Worm (Caenorhabditis elegans) whole organism, L1 larva: ENCODE results near the gene nrde-4.

Experiments used
- C04F5.9 ChIP-seq: sonication (generic microtip); optimal IDR thresholded peaks from 2 replicates; lab custom pipeline; 2016; ENCODE audit warnings: missing genetic modification characterization, missing compliant biosample characterization
- alr-1 ChIP-seq: fragments of 200-800 bp; sonication (Bioruptor generic); optimal IDR thresholded peaks from 2 replicates; lab custom pipeline; 2018; ENCODE audit warnings: borderline replicate concordance, mild to moderate bottlenecking, missing genetic modification characterization, missing compliant biosample characterization
- aly-2 ChIP-seq: fragments of 150-350 bp; optimal IDR thresholded peaks from 2 replicates; lab custom pipeline; 2014; ENCODE audit warnings: missing biosample characterization, missing genetic modification characterization
- ceh-63 ChIP-seq: fragments of 200-800 bp; sonication (Bioruptor generic); optimal IDR thresholded peaks from 2 replicates; lab custom pipeline; 2018; ENCODE audit warnings: mild to moderate bottlenecking, missing genetic modification characterization, missing compliant biosample characterization
- ceh-82 ChIP-seq, 3 experiments: fragments of 150-350 bp in 1 of 3; sonication (generic microtip) in 2 of 3; optimal IDR thresholded peaks; 2 replicates each; lab custom pipeline; 2014 to 2017; ENCODE audit warnings: missing biosample characterization in 3 of 3, missing genetic modification characterization in 3 of 3
- ces-1 ChIP-seq: fragments of 150-350 bp; optimal IDR thresholded peaks from 2 replicates; lab custom pipeline; 2014; ENCODE audit warnings: missing biosample characterization, missing genetic modification reagents, missing genetic modification characterization
- dpl-1 ChIP-seq, 3 experiments: fragments of 150-350 bp in 2 of 3; sonication (generic microtip) in 1 of 3; optimal IDR thresholded peaks; 2 replicates each; lab custom pipeline; 2014 to 2017; ENCODE audit warnings: missing biosample characterization in 3 of 3, missing genetic modification characterization in 3 of 3, missing genetic modification reagents in 3 of 3
- dsc-1 ChIP-seq: sonication (generic microtip); optimal IDR thresholded peaks from 2 replicates; lab custom pipeline; 2016; ENCODE audit warnings: mild to moderate bottlenecking, missing genetic modification characterization, missing compliant biosample characterization
- efl-1 ChIP-seq, 4 experiments: fragments of 150-350 bp; optimal IDR thresholded peaks in 3 of 4; peaks in 1 of 4; 1 replicate in 1 of 4; 2 replicates in 3 of 4; lab custom pipeline; 2014; ENCODE audit warnings: missing biosample characterization in 2 of 4, missing genetic modification characterization in 2 of 4, missing genetic modification reagents in 2 of 4
- efl-3 ChIP-seq: fragments of 200-800 bp; sonication (Bioruptor generic); optimal IDR thresholded peaks from 2 replicates; lab custom pipeline; 2018; ENCODE audit warnings: mild to moderate bottlenecking, missing genetic modification characterization, missing compliant biosample characterization
- egl-13 ChIP-seq: sonication (generic microtip); optimal IDR thresholded peaks from 2 replicates; lab custom pipeline; 2016; ENCODE audit warnings: missing genotype, missing genetic modification reagents, missing genetic modification characterization, missing compliant biosample characterization
- elt-3 ChIP-seq, 6 experiments: fragments of 150-350 bp in 1 of 6; sonication (generic microtip); optimal IDR thresholded peaks; 2 replicates each; lab custom pipeline; 2017 to 2018; ENCODE audit warnings: missing biosample characterization in 6 of 6, missing genetic modification characterization in 6 of 6, inconsistent platforms in 1 of 6
- ets-5 ChIP-seq: fragments of 200-800 bp; sonication (Bioruptor generic); IDR thresholded peaks from 2 replicates; pipeline ENCODE4 v1.3.6; 2022; ENCODE audit warnings: missing genetic modification characterization, missing compliant biosample characterization
- fkh-4 ChIP-seq: sonication (generic microtip); optimal IDR thresholded peaks from 2 replicates; lab custom pipeline; 2016; ENCODE audit warnings: missing compliant biosample characterization, missing genetic modification characterization, borderline replicate concordance
- fos-1 ChIP-seq: fragments of 150-350 bp; optimal IDR thresholded peaks from 2 replicates; lab custom pipeline; 2014; ENCODE audit warnings: missing biosample characterization, missing genetic modification characterization
- grh-1 ChIP-seq: fragments of 200-800 bp; sonication (Bioruptor generic); IDR thresholded peaks from 2 replicates; pipeline ENCODE4 v1.3.6; 2022; ENCODE audit warnings: missing genetic modification reagents, missing genetic modification characterization, missing compliant biosample characterization
- hlh-17 ChIP-seq: fragments of 200-800 bp; sonication (Bioruptor generic); optimal IDR thresholded peaks from 2 replicates; lab custom pipeline; 2018; ENCODE audit warnings: missing genetic modification characterization, mild to moderate bottlenecking, missing compliant biosample characterization, moderate library complexity, borderline replicate concordance
- hpl-2 ChIP-seq: fragments of 150-350 bp; optimal IDR thresholded peaks from 2 replicates; lab custom pipeline; 2014; ENCODE audit warnings: missing biosample characterization, missing genetic modification reagents, missing genetic modification characterization
- irx-1 ChIP-seq: sonication (generic microtip); optimal IDR thresholded peaks from 2 replicates; lab custom pipeline; 2016; ENCODE audit warnings: missing genetic modification characterization, missing compliant biosample characterization
- isw-1 ChIP-seq: fragments of 200-800 bp; sonication (Bioruptor generic); IDR thresholded peaks from 2 replicates; pipeline ENCODE4 v1.3.6; 2022; ENCODE audit warnings: missing genetic modification characterization, missing compliant biosample characterization
- jun-1 ChIP-seq: fragments of 150-350 bp; optimal IDR thresholded peaks from 2 replicates; lab custom pipeline; 2014; ENCODE audit warnings: missing biosample characterization, missing genetic modification reagents, missing genetic modification characterization
- lin-13 ChIP-seq: fragments of 150-350 bp; optimal IDR thresholded peaks from 2 replicates; lab custom pipeline; 2014; ENCODE audit warnings: missing biosample characterization, missing genetic modification reagents, missing genetic modification characterization
- lin-14 ChIP-seq: fragments of 200-800 bp; sonication (Bioruptor generic); optimal IDR thresholded peaks from 2 replicates; lab custom pipeline; 2018; ENCODE audit warnings: mild to moderate bottlenecking, missing genetic modification characterization, moderate library complexity, missing compliant biosample characterization
- lin-15B ChIP-seq: fragments of 150-350 bp; sonication (generic microtip); optimal IDR thresholded peaks from 3 replicates; lab custom pipeline; 2014; ENCODE audit warnings: missing biosample characterization, missing genetic modification characterization
- lin-39 ChIP-seq: fragments of 150-350 bp; optimal IDR thresholded peaks from 2 replicates; lab custom pipeline; 2014; ENCODE audit warnings: missing biosample characterization, missing genetic modification reagents, missing genetic modification characterization
- lsy-2 ChIP-seq, 2 experiments: fragments of 150-350 bp; optimal IDR thresholded peaks; 2 replicates each; lab custom pipeline; 2014; ENCODE audit warnings: missing biosample characterization in 2 of 2, missing genetic modification characterization in 2 of 2
- mab-9 ChIP-seq: fragments of 200-800 bp; sonication (Bioruptor generic); IDR thresholded peaks from 2 replicates; pipeline ENCODE4 v1.3.6; 2022; ENCODE audit warnings: missing genetic modification reagents, missing genetic modification characterization, missing compliant biosample characterization
- mdl-1 ChIP-seq, 2 experiments: fragments of 150-350 bp; optimal IDR thresholded peaks; 2 replicates each; lab custom pipeline; 2014 to 2017; ENCODE audit warnings: missing biosample characterization in 2 of 2, missing genetic modification characterization in 2 of 2, inconsistent platforms in 1 of 2
- mef-2 ChIP-seq: fragments of 150-350 bp; optimal IDR thresholded peaks from 2 replicates; lab custom pipeline; 2014; ENCODE audit warnings: missing biosample characterization, missing genetic modification characterization
- nhr-11 ChIP-seq: fragments of 150-350 bp; optimal IDR thresholded peaks from 2 replicates; lab custom pipeline; 2014; ENCODE audit warnings: missing biosample characterization, missing genetic modification characterization
- nhr-12 ChIP-seq: sonication (generic microtip); optimal IDR thresholded peaks from 2 replicates; lab custom pipeline; 2017; ENCODE audit warnings: missing biosample characterization, missing genetic modification characterization
- nhr-19 ChIP-seq: fragments of 200-800 bp; sonication (Bioruptor generic); conservative IDR thresholded peaks from 2 replicates; pipeline ENCODE4 v1.3.6; 2022; ENCODE audit warnings: missing genetic modification characterization, missing compliant biosample characterization
- nhr-20 ChIP-seq: sonication (generic microtip); optimal IDR thresholded peaks from 2 replicates; lab custom pipeline; 2016; ENCODE audit warnings: mild to moderate bottlenecking, missing genetic modification characterization, missing compliant biosample characterization
- nhr-237 ChIP-seq: fragments of 150-350 bp; optimal IDR thresholded peaks from 2 replicates; lab custom pipeline; 2014; ENCODE audit warnings: missing biosample characterization, missing genetic modification characterization
- nhr-28 ChIP-seq: fragments of 150-350 bp; optimal IDR thresholded peaks from 2 replicates; lab custom pipeline; 2014; ENCODE audit warnings: missing biosample characterization, missing genetic modification characterization
- nhr-47 ChIP-seq: sonication (generic microtip); optimal IDR thresholded peaks from 2 replicates; lab custom pipeline; 2016; ENCODE audit warnings: mild to moderate bottlenecking, missing genetic modification characterization, moderate library complexity, missing compliant biosample characterization
- nhr-71 ChIP-seq: sonication (generic microtip); optimal IDR thresholded peaks from 2 replicates; lab custom pipeline; 2016; ENCODE audit warnings: mild to moderate bottlenecking, missing genetic modification characterization, moderate library complexity, missing compliant biosample characterization
- nhr-77 ChIP-seq: fragments of 150-350 bp; optimal IDR thresholded peaks from 2 replicates; lab custom pipeline; 2014; ENCODE audit warnings: missing biosample characterization, missing genetic modification characterization
- nhr-84 ChIP-seq: sonication (generic microtip); optimal IDR thresholded peaks from 2 replicates; lab custom pipeline; 2017; ENCODE audit warnings: missing biosample characterization, missing genetic modification characterization
- nhr-85 ChIP-seq: sonication (generic microtip); peaks from one replicate; lab custom pipeline; 2016; ENCODE audit warnings: missing genetic modification characterization, inconsistent platforms, missing compliant biosample characterization
- pag-3 ChIP-seq: sonication (generic microtip); optimal IDR thresholded peaks from 2 replicates; lab custom pipeline; 2017; ENCODE audit warnings: missing genetic modification characterization, mild to moderate bottlenecking, missing compliant biosample characterization, antibody characterized with exemption, borderline replicate concordance; ENCODE audit not compliant: insufficient read depth
- pax-3 ChIP-seq: fragments of 200-800 bp; sonication (Bioruptor generic); optimal IDR thresholded peaks from 2 replicates; lab custom pipeline; 2018; ENCODE audit warnings: mild to moderate bottlenecking, missing genetic modification characterization, moderate library complexity, missing compliant biosample characterization
- pqm-1 ChIP-seq: sonication (generic microtip); optimal IDR thresholded peaks from 3 replicates; lab custom pipeline; 2017; ENCODE audit warnings: missing biosample characterization, missing genetic modification characterization
- rnt-1 ChIP-seq: sonication (generic microtip); optimal IDR thresholded peaks from 2 replicates; lab custom pipeline; 2016; ENCODE audit warnings: mild to moderate bottlenecking, missing genetic modification characterization, moderate library complexity, missing compliant biosample characterization
- snu-23 ChIP-seq: sonication (generic microtip); optimal IDR thresholded peaks from 2 replicates; lab custom pipeline; 2016; ENCODE audit warnings: missing genetic modification characterization, missing compliant biosample characterization
- sup-37 ChIP-seq: fragments of 200-800 bp; sonication (Bioruptor generic); optimal IDR thresholded peaks from 2 replicates; lab custom pipeline; 2018; ENCODE audit warnings: mild to moderate bottlenecking, missing genetic modification characterization, missing compliant biosample characterization
- swsn-7 ChIP-seq: sonication (generic microtip); optimal IDR thresholded peaks from 2 replicates; lab custom pipeline; 2016; ENCODE audit warnings: missing genetic modification characterization, missing compliant biosample characterization
- tbx-2 ChIP-seq: sonication (generic microtip); optimal IDR thresholded peaks from 2 replicates; lab custom pipeline; 2016; ENCODE audit warnings: missing genetic modification characterization, missing compliant biosample characterization
- unc-130 ChIP-seq: fragments of 150-350 bp; optimal IDR thresholded peaks from 2 replicates; lab custom pipeline; 2017; ENCODE audit warnings: missing biosample characterization, missing genetic modification characterization, inconsistent platforms
- unc-30 ChIP-seq: sonication (generic microtip); optimal IDR thresholded peaks from 2 replicates; lab custom pipeline; 2017; ENCODE audit warnings: missing biosample characterization, missing genetic modification characterization
- unc-86 ChIP-seq: sonication (generic microtip); optimal IDR thresholded peaks from 2 replicates; lab custom pipeline; 2016; ENCODE audit warnings: missing genetic modification characterization, missing compliant biosample characterization
- xbp-1 ChIP-seq: sonication (generic microtip); optimal IDR thresholded peaks from 2 replicates; lab custom pipeline; 2016; ENCODE audit warnings: missing genetic modification characterization, missing compliant biosample characterization
- ztf-11 ChIP-seq, 2 experiments: sonication (generic microtip); optimal IDR thresholded peaks; 2 replicates each; lab custom pipeline; 2016 to 2017; ENCODE audit warnings: missing genetic modification characterization in 2 of 2, missing biosample characterization in 1 of 2, missing compliant biosample characterization in 1 of 2

nrde-4 gene

ce11 chrIV:7659481-7659880, 5.4 kb upstream of the nrde-4 start:
- no peak for TF ChIP-seq nhr-85 (tag; lab: Kevin White, UChicago)
- no peak for TF ChIP-seq unc-30 (tag; lab: Kevin White, UChicago)
- TF ChIP-seq irx-1 (tag; lab: Kevin White, UChicago): no peak
- peak; percentile 46 for TF ChIP-seq fkh-4 (tag; lab: Kevin White, UChicago)
- no peak for TF ChIP-seq fos-1 (tag; lab: Kevin White, UChicago)
- no peak for TF ChIP-seq swsn-7 (tag; lab: Kevin White, UChicago)
- no peak for TF ChIP-seq nhr-20 (tag; lab: Kevin White, UChicago)
- TF ChIP-seq mdl-1 (tag; optimal IDR thresholded peaks at IDR 0.05; lab: Kevin White, UChicago): no peak
- no peak for TF ChIP-seq nhr-12 (tag; lab: Kevin White, UChicago)
- no peak for TF ChIP-seq hpl-2
- TF ChIP-seq lin-13 (GFP tag; lab: Kevin White, UChicago): no peak
- no peak for TF ChIP-seq ceh-82 (tag; optimal IDR thresholded peaks at IDR 0.05; lab: Kevin White, UChicago)
- TF ChIP-seq lsy-2 (tag; optimal IDR thresholded peaks at IDR 0.05; lab: Kevin White, UChicago): peak in 1 of 2 experiments; percentile 13
- TF ChIP-seq tbx-2 (tag; lab: Kevin White, UChicago): no peak
- TF ChIP-seq snu-23 (GFP tag; lab: Kevin White, UChicago): peak; percentile 11
- TF ChIP-seq sup-37 (GFP tag; lab: Kevin White, UChicago): no peak
- TF ChIP-seq hlh-17 (GFP tag; lab: Kevin White, UChicago): no peak
- TF ChIP-seq nhr-84 (tag; lab: Kevin White, UChicago): no peak
- no peak for TF ChIP-seq efl-3 (GFP tag; lab: Kevin White, UChicago)
- TF ChIP-seq nhr-71 (tag; lab: Kevin White, UChicago): peak; percentile 56
- TF ChIP-seq lin-15B: no peak
- no peak for TF ChIP-seq pqm-1 (tag; lab: Kevin White, UChicago)
- TF ChIP-seq alr-1 (tag; lab: Kevin White, UChicago): no peak
- TF ChIP-seq ces-1 (GFP tag; lab: Kevin White, UChicago): no peak
- TF ChIP-seq xbp-1 (tag; lab: Kevin White, UChicago): no peak
- TF ChIP-seq C04F5.9 (tag; lab: Kevin White, UChicago): no peak
- TF ChIP-seq elt-3 (tag; optimal IDR thresholded peaks at IDR 0.05; lab: Kevin White, UChicago): no peak
- no peak for TF ChIP-seq unc-86 (tag; lab: Kevin White, UChicago)
- no peak for TF ChIP-seq ets-5 (GFP tag; lab: Robert Waterston, UW)
- no peak for TF ChIP-seq mab-9
- no peak for TF ChIP-seq lin-39 (tag; lab: Kevin White, UChicago)
- TF ChIP-seq grh-1 (GFP tag; lab: Robert Waterston, UW): no peak
- TF ChIP-seq rnt-1 (tag; lab: Kevin White, UChicago): peak; percentile 80
- TF ChIP-seq isw-1: no peak
- no peak for TF ChIP-seq nhr-28 (tag; lab: Kevin White, UChicago)
- TF ChIP-seq aly-2: no peak
- TF ChIP-seq efl-1 (optimal IDR thresholded peaks at IDR 0.05; lab: Kevin White, UChicago): no peak
- no peak for TF ChIP-seq efl-1 (GFP tag; optimal IDR thresholded peaks at IDR 0.05 in 1 of 2; lab: Kevin White, UChicago)
- TF ChIP-seq nhr-19 (GFP tag; lab: Robert Waterston, UW): peak; percentile 21; the same call in 1 of the 2 replicates
- TF ChIP-seq nhr-11 (tag; lab: Kevin White, UChicago): no peak
- no peak for TF ChIP-seq ztf-11 (tag; optimal IDR thresholded peaks at IDR 0.05; lab: Kevin White, UChicago)
- no peak for TF ChIP-seq jun-1 (tag; lab: Kevin White, UChicago)
- no peak for TF ChIP-seq nhr-77 (tag; lab: Kevin White, UChicago)
- TF ChIP-seq dpl-1 (GFP tag; optimal IDR thresholded peaks at IDR 0.05; lab: Kevin White, UChicago): no peak
- TF ChIP-seq mef-2 (tag; lab: Kevin White, UChicago): no peak
- no peak for TF ChIP-seq pag-3 (tag; lab: Kevin White, UChicago)
- TF ChIP-seq lin-14: peak; percentile 65
- TF ChIP-seq nhr-237 (tag; lab: Kevin White, UChicago): no peak
- TF ChIP-seq dsc-1 (tag; lab: Kevin White, UChicago): peak; percentile 91
- TF ChIP-seq pax-3: no peak
- TF ChIP-seq egl-13: no peak
- TF ChIP-seq nhr-47: no peak
- peak; percentile 22 for TF ChIP-seq unc-130 (tag; lab: Kevin White, UChicago)
- no peak for TF ChIP-seq ceh-63 (GFP tag; lab: Kevin White, UChicago)
